Fruit fly (Drosophila melanogaster) whole organism, embryonic: Measurements from ENCODE around the gene CG34265.

Source experiments
- CG10462 ChIP-seq: fragments of 200-800 bp; sonication (Bioruptor generic); optimal IDR thresholded peaks from 2 replicates; lab custom pipeline; 2016; ENCODE audit warnings: missing biosample characterization, missing genetic modification characterization
- CG10565 ChIP-seq: fragments of 200-800 bp; sonication (Bioruptor generic); optimal IDR thresholded peaks from 3 replicates; lab custom pipeline; 2016; ENCODE audit warnings: missing biosample characterization, mild to moderate bottlenecking, missing genetic modification characterization
- CG10979 ChIP-seq: fragments of 200-800 bp; sonication (Bioruptor generic); optimal IDR thresholded peaks from 2 replicates; lab custom pipeline; 2018; ENCODE audit warnings: missing biosample characterization, mild to moderate bottlenecking, missing genetic modification characterization, moderate library complexity
- CG11398 ChIP-seq: fragments of 200-800 bp; sonication (Bioruptor generic); optimal IDR thresholded peaks from 2 replicates; lab custom pipeline; 2016; ENCODE audit warnings: missing biosample characterization, missing genetic modification characterization
- CG11696 ChIP-seq: fragments of 200-800 bp; sonication (Bioruptor generic); IDR thresholded peaks from 2 replicates; pipeline ENCODE4 v1.3.6; 2022; ENCODE audit warnings: missing biosample characterization, missing genetic modification characterization
- CG12155 ChIP-seq: fragments of 200-800 bp; sonication (Bioruptor generic); optimal IDR thresholded peaks from 3 replicates; lab custom pipeline; 2016; ENCODE audit warnings: missing biosample characterization, missing genetic modification characterization
- CG14860 ChIP-seq: fragments of 200-800 bp; sonication (Bioruptor generic); IDR thresholded peaks from 3 replicates; pipeline ENCODE4 v1.3.6; 2022; ENCODE audit warnings: missing biosample characterization, missing genetic modification characterization; ENCODE audit not compliant: partially characterized antibody
- CG17912 ChIP-seq: fragments of 200-800 bp; sonication (Bioruptor generic); optimal IDR thresholded peaks from 2 replicates; lab custom pipeline; 2018; ENCODE audit warnings: missing biosample characterization, mild to moderate bottlenecking, missing genetic modification characterization
- CG2678 ChIP-seq: fragments of 200-800 bp; sonication (Bioruptor generic); optimal IDR thresholded peaks from 3 replicates; lab custom pipeline; 2019; ENCODE audit warnings: missing biosample characterization, mild to moderate bottlenecking, missing genetic modification characterization, moderate library complexity
- CG3065 ChIP-seq: fragments of 200-800 bp; sonication (Bioruptor generic); optimal IDR thresholded peaks from 2 replicates; lab custom pipeline; 2016; ENCODE audit warnings: missing biosample characterization, missing genetic modification characterization
- CG31388 ChIP-seq: fragments of 200-800 bp; sonication (Bioruptor generic); optimal IDR thresholded peaks from 2 replicates; lab custom pipeline; 2016; ENCODE audit warnings: missing biosample characterization, missing genetic modification characterization
- CG3163 ChIP-seq: fragments of 200-800 bp; sonication (Bioruptor generic); optimal IDR thresholded peaks from 3 replicates; lab custom pipeline; 2016; ENCODE audit warnings: missing biosample characterization, missing genetic modification characterization
- CG33213 ChIP-seq: fragments of 200-800 bp; sonication (Bioruptor generic); optimal IDR thresholded peaks from 3 replicates; lab custom pipeline; 2016; ENCODE audit warnings: missing biosample characterization, missing genetic modification characterization
- CG3407 ChIP-seq: fragments of 200-800 bp; sonication (Bioruptor generic); optimal IDR thresholded peaks from 2 replicates; lab custom pipeline; 2018; ENCODE audit warnings: missing biosample characterization, mild to moderate bottlenecking, missing genetic modification characterization
- CG4360 ChIP-seq: fragments of 200-800 bp; sonication (Bioruptor generic); IDR thresholded peaks from 2 replicates; pipeline ENCODE4 v1.3.6; 2022; ENCODE audit warnings: missing biosample characterization, missing genetic modification characterization
- CG5953 ChIP-seq: fragments of 200-800 bp; sonication (Bioruptor generic); IDR thresholded peaks from 2 replicates; pipeline ENCODE4 v1.3.6; 2022; ENCODE audit warnings: missing biosample characterization, missing genetic modification characterization
- CG7928 ChIP-seq: fragments of 200-800 bp; sonication (Bioruptor generic); optimal IDR thresholded peaks from 2 replicates; lab custom pipeline; 2017; ENCODE audit warnings: missing biosample characterization, mild to moderate bottlenecking, missing genetic modification characterization
- CG8089 ChIP-seq: fragments of 200-800 bp; sonication (Bioruptor generic); optimal IDR thresholded peaks from 3 replicates; lab custom pipeline; 2016; ENCODE audit warnings: missing biosample characterization, missing genetic modification characterization
- CG9215 ChIP-seq: fragments of 200-800 bp; sonication (Bioruptor generic); IDR thresholded peaks from 2 replicates; pipeline ENCODE4 v1.3.6; 2022; ENCODE audit warnings: missing biosample characterization, missing genetic modification characterization
- CG9437 ChIP-seq: fragments of 200-800 bp; sonication (Bioruptor generic); optimal IDR thresholded peaks from 2 replicates; lab custom pipeline; 2018; ENCODE audit warnings: missing biosample characterization, mild to moderate bottlenecking, missing genetic modification characterization
- CG9727 ChIP-seq: fragments of 200-800 bp; sonication (Bioruptor generic); optimal IDR thresholded peaks from 3 replicates; lab custom pipeline; 2017; ENCODE audit warnings: missing biosample characterization, mild to moderate bottlenecking, missing genetic modification characterization
- Dek ChIP-seq: fragments of 200-800 bp; sonication (Bioruptor generic); optimal IDR thresholded peaks from 3 replicates; lab custom pipeline; 2019; ENCODE audit warnings: missing biosample characterization, mild to moderate bottlenecking, missing genetic modification characterization, moderate library complexity
- Dip3 ChIP-seq: fragments of 200-800 bp; sonication (Bioruptor generic); optimal IDR thresholded peaks from 3 replicates; lab custom pipeline; 2016; ENCODE audit warnings: missing biosample characterization, missing genetic modification characterization
- ERR ChIP-seq: fragments of 200-800 bp; sonication (Bioruptor generic); optimal IDR thresholded peaks from 2 replicates; lab custom pipeline; 2016; ENCODE audit warnings: missing biosample characterization, missing genetic modification characterization
- Ets97D ChIP-seq: fragments of 200-800 bp; sonication (Bioruptor generic); optimal IDR thresholded peaks from 3 replicates; lab custom pipeline; 2016; ENCODE audit warnings: missing biosample characterization, missing genetic modification characterization
- HmgD ChIP-seq: fragments of 200-800 bp; sonication (Bioruptor generic); optimal IDR thresholded peaks from 3 replicates; lab custom pipeline; 2016; ENCODE audit warnings: missing biosample characterization, missing genetic modification characterization
- Hr78 ChIP-seq, 2 experiments: fragments of 200-800 bp in 1 of 2; fragments of >200 bp in 1 of 2; sonication (Bioruptor generic) in 1 of 2; optimal IDR thresholded peaks; 2 replicates each; lab custom pipeline; 2017 to 2019; ENCODE audit warnings: missing biosample characterization in 2 of 2, missing genetic modification characterization in 2 of 2, mild to moderate bottlenecking in 1 of 2, moderate library complexity in 1 of 2
- Opbp ChIP-seq: fragments of 200-800 bp; sonication (Bioruptor generic); IDR thresholded peaks from 3 replicates; pipeline ENCODE4 v1.3.6; 2022; ENCODE audit warnings: missing biosample characterization, missing genetic modification characterization; ENCODE audit not compliant: partially characterized antibody
- Pdp1 ChIP-seq, 2 experiments: fragments of 200-800 bp; sonication (Bioruptor generic); optimal IDR thresholded peaks; 3 replicates each; lab custom pipeline; 2016; ENCODE audit warnings: missing biosample characterization in 2 of 2, missing genetic modification characterization in 2 of 2, mild to moderate bottlenecking in 1 of 2, moderate library complexity in 1 of 2
- Xbp1 ChIP-seq: fragments of 200-800 bp; sonication (Bioruptor generic); optimal IDR thresholded peaks from 3 replicates; lab custom pipeline; 2016; ENCODE audit warnings: missing biosample characterization, mild to moderate bottlenecking, missing genetic modification characterization
- crc ChIP-seq: fragments of 200-800 bp; sonication (Bioruptor generic); optimal IDR thresholded peaks from 2 replicates; lab custom pipeline; 2016; ENCODE audit warnings: missing biosample characterization, missing genetic modification characterization
- dpn ChIP-seq, 2 experiments: fragments of 200-800 bp; sonication (Bioruptor generic); optimal IDR thresholded peaks; 3 replicates each; lab custom pipeline; 2016; ENCODE audit warnings: missing biosample characterization in 2 of 2, missing genetic modification characterization in 2 of 2
- ewg ChIP-seq: fragments of 200-800 bp; sonication (Bioruptor generic); optimal IDR thresholded peaks from 3 replicates; lab custom pipeline; 2017; ENCODE audit warnings: mild to moderate bottlenecking, missing biosample characterization, missing genetic modification reagents, missing genetic modification characterization
- fd64A ChIP-seq: fragments of 200-800 bp; sonication (Bioruptor generic); optimal IDR thresholded peaks from 3 replicates; lab custom pipeline; 2018; ENCODE audit warnings: missing biosample characterization, mild to moderate bottlenecking, missing genetic modification characterization
- fd96Cb ChIP-seq: fragments of 200-800 bp; sonication (Bioruptor generic); optimal IDR thresholded peaks from 2 replicates; lab custom pipeline; 2018; ENCODE audit warnings: missing biosample characterization, mild to moderate bottlenecking, missing genetic modification characterization, moderate library complexity
- ftz-f1 ChIP-seq: fragments of 200-800 bp; sonication (Bioruptor generic); optimal IDR thresholded peaks from 2 replicates; lab custom pipeline; 2016; ENCODE audit warnings: missing biosample characterization, missing genetic modification characterization
- gfzf ChIP-seq: fragments of 200-800 bp; sonication (Bioruptor generic); optimal IDR thresholded peaks from 2 replicates; lab custom pipeline; 2016; ENCODE audit warnings: missing biosample characterization, mild to moderate bottlenecking, missing genetic modification characterization, moderate library complexity
- jigr1 ChIP-seq: fragments of 200-800 bp; sonication (Bioruptor generic); IDR thresholded peaks from 3 replicates; pipeline ENCODE4 v1.3.6; 2022; ENCODE audit warnings: missing biosample characterization, missing genetic modification characterization
- kay ChIP-seq: fragments of 200-800 bp; sonication (Bioruptor generic); optimal IDR thresholded peaks from 2 replicates; lab custom pipeline; 2016; ENCODE audit warnings: missing biosample characterization, missing genetic modification characterization
- nau ChIP-seq: fragments of 200-800 bp; sonication (Bioruptor generic); optimal IDR thresholded peaks from 3 replicates; lab custom pipeline; 2017; ENCODE audit warnings: missing biosample characterization, mild to moderate bottlenecking, missing genetic modification characterization, missing genetic modification reagents
- org-1 ChIP-seq: fragments of 200-800 bp; sonication (Bioruptor generic); optimal IDR thresholded peaks from 2 replicates; lab custom pipeline; 2017; ENCODE audit warnings: missing biosample characterization, missing genetic modification characterization
- pzg ChIP-seq: fragments of 200-800 bp; sonication (Bioruptor generic); optimal IDR thresholded peaks from 3 replicates; lab custom pipeline; 2018; ENCODE audit warnings: missing biosample characterization, mild to moderate bottlenecking, missing genetic modification characterization, moderate library complexity
- repo ChIP-seq: fragments of 200-800 bp; sonication (Bioruptor generic); optimal IDR thresholded peaks from 2 replicates; lab custom pipeline; 2016; ENCODE audit warnings: missing biosample characterization, missing genetic modification characterization
- so ChIP-seq: fragments of 200-800 bp; sonication (Bioruptor generic); IDR thresholded peaks from 3 replicates; pipeline ENCODE4 v1.3.6; 2022; ENCODE audit warnings: missing biosample characterization, missing genetic modification characterization
- tup ChIP-seq: fragments of 200-800 bp; sonication (Bioruptor generic); optimal IDR thresholded peaks from 2 replicates; lab custom pipeline; 2016; ENCODE audit warnings: missing biosample characterization, mild to moderate bottlenecking, missing genetic modification characterization, moderate library complexity
- unpg ChIP-seq: fragments of 200-800 bp; sonication (Bioruptor generic); optimal IDR thresholded peaks from 3 replicates; lab custom pipeline; 2018; ENCODE audit warnings: missing biosample characterization, mild to moderate bottlenecking, missing genetic modification characterization, moderate library complexity
- usp ChIP-seq: fragments of >200 bp; optimal IDR thresholded peaks from 2 replicates; lab custom pipeline; 2017; ENCODE audit warnings: missing biosample characterization, missing genetic modification characterization
- wor ChIP-seq: fragments of 200-800 bp; sonication (Bioruptor generic); IDR thresholded peaks from 2 replicates; pipeline ENCODE4 v1.3.6; 2022; ENCODE audit warnings: missing biosample characterization, missing genetic modification characterization

The CG34265 gene

DNA sequence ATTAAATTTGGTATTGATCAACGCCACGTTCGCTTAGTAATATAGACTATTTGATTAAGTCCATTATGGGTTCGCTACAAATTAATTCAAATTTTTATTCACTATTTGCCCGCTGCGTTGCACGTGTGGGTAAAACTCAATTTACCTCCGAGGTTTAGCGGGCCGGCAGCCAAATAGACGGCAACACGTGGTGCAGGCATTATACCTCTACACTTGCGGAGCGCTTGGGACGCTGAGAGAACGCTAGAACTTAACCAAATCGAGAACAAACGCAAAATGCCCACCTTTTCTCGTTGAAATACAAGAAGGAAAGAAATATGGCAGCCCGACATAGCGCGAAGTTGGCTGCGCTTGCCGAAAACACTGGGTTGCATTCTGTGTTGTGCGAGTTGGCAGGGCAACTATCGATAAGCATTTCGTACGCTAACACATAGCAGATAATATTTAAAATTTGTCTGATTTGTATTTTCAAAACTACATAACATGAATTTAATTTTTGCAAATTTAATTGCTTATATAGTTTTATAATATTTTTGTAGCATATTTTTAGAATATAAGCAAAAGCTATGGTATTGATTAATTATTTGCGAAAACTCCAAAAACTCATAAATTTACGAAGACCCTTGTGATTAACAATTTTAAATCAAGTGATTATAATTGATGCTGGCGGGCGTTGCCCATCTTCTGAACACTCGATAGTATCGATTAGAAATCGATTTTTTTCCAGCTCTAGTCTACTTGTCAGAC is 45.4 kb upstream of the CG34265 start, which contains the start of the genes RpL28 and eIF1 (continued):
- TF ChIP-seq CG3407 (GFP tag; lab: Kevin White, UChicago) (peak; percentile 92), wor (GFP tag; lab: Robert Waterston, UW) (peak; percentile 63), tup (GFP tag; lab: Kevin White, UChicago) (peak; percentile 78), kay (GFP tag; lab: Kevin White, UChicago) (peak; percentile 61), CG10565 (GFP tag; lab: Kevin White, UChicago) (peak; percentile 79), CG7928 (GFP tag; lab: Kevin White, UChicago) (peak; percentile 73), org-1 (GFP tag; lab: Kevin White, UChicago) (peak; percentile 86), ftz-f1 (GFP tag; lab: Kevin White, UChicago) (peak; percentile 52), dpn (GFP tag; optimal IDR thresholded peaks at IDR 0.05; lab: Kevin White, UChicago) (peak; percentile 83 to 94), jigr1 (GFP tag; lab: Robert Waterston, UW) (peak; percentile 60; the same call in 1 of the 3 replicates), CG9727 (GFP tag; lab: Kevin White, UChicago) (peak; percentile 97), unpg (GFP tag; lab: Kevin White, UChicago) (peak; percentile 78), Dip3 (GFP tag; lab: Kevin White, UChicago) (peak; percentile 91), Hr78 (GFP tag; optimal IDR thresholded peaks at IDR 0.05; lab: Kevin White, UChicago) (peak in 1 of 2 experiments; percentile 43), CG10979 (tag; lab: Kevin White, UChicago) (peak; percentile 71), so (peak; percentile 78), CG9215 (GFP tag; lab: Robert Waterston, UW) (peak; percentile 83), ewg (GFP tag; lab: Kevin White, UChicago) (peak; percentile 84), CG11696 (peak; percentile 62), Pdp1 (GFP tag; optimal IDR thresholded peaks at IDR 0.05; lab: Kevin White, UChicago) (peak; percentile 78 to 88), CG17912 (GFP tag; lab: Kevin White, UChicago) (peak; percentile 91), crc (GFP tag; lab: Kevin White, UChicago) (peak; percentile 89), CG8089 (GFP tag; lab: Kevin White, UChicago) (peak; percentile 93), gfzf (GFP tag; lab: Kevin White, UChicago) (peak; percentile 31), Opbp (GFP tag; lab: Robert Waterston, UW) (peak; percentile 99), Ets97D (GFP tag; lab: Kevin White, UChicago) (peak; percentile 99), CG2678 (tag; lab: Kevin White, UChicago) (peak; percentile 83), CG9437 (GFP tag; lab: Kevin White, UChicago) (peak; percentile 86), CG10462 (GFP tag; lab: Kevin White, UChicago) (peak; percentile 78), pzg (GFP tag; lab: Kevin White, UChicago) (peak; percentile 85), CG3163 (peak; percentile 70), ERR (peak; percentile 60), CG33213 (peak; percentile 93), CG31388 (peak; percentile 68), usp (no peak), CG12155 (GFP tag; lab: Kevin White, UChicago) (peak; percentile 83), Xbp1 (GFP tag; lab: Kevin White, UChicago) (peak; percentile 93), CG3065 (peak; percentile 87), nau (GFP tag; lab: Kevin White, UChicago) (peak; percentile 89), CG5953 (GFP tag; lab: Robert Waterston, UW) (peak; percentile 80), CG14860 (GFP tag; lab: Robert Waterston, UW) (peak; percentile 60; the same call in 2 of the 3 replicates), CG4360 (GFP tag; lab: Robert Waterston, UW) (peak; percentile 59; the same call in 1 of the 2 replicates), repo (peak; percentile 92), CG11398 (peak; percentile 92), HmgD (GFP tag; lab: Kevin White, UChicago) (peak; percentile 87), fd64A (GFP tag; lab: Kevin White, UChicago) (peak; percentile 89), Dek (tag; lab: Kevin White, UChicago) (peak; percentile 76), fd96Cb (tag; lab: Kevin White, UChicago) (peak; percentile 74)
